Fruit fly (Drosophila melanogaster) whole organism, embryonic: ENCODE measurements around the gene CG43072.
A peak's percentile ranks its signal among the peaks of the same experiment; 100 is the strongest.

Experiments
- CG10462 ChIP-seq: fragments of 200-800 bp; sonication (Bioruptor generic); optimal IDR thresholded peaks from 2 replicates; lab custom pipeline; 2016; ENCODE audit warnings: missing biosample characterization, missing genetic modification characterization
- CG10654 ChIP-seq: fragments of 200-800 bp; sonication (Bioruptor generic); optimal IDR thresholded peaks from 2 replicates; lab custom pipeline; 2016; ENCODE audit warnings: missing biosample characterization, missing genetic modification characterization
- CG11093 ChIP-seq: fragments of 200-800 bp; sonication (Bioruptor generic); IDR thresholded peaks from 3 replicates; pipeline ENCODE4 v1.3.6; 2022; ENCODE audit warnings: missing biosample characterization, missing genetic modification characterization
- CG11504 ChIP-seq: fragments of 200-800 bp; sonication (Bioruptor generic); optimal IDR thresholded peaks from 3 replicates; lab custom pipeline; 2019; ENCODE audit warnings: missing biosample characterization, mild to moderate bottlenecking, missing genetic modification characterization, moderate library complexity
- CG11696 ChIP-seq: fragments of 200-800 bp; sonication (Bioruptor generic); IDR thresholded peaks from 2 replicates; pipeline ENCODE4 v1.3.6; 2022; ENCODE audit warnings: missing biosample characterization, missing genetic modification characterization
- CG13624 ChIP-seq: fragments of 200-800 bp; sonication (Bioruptor generic); optimal IDR thresholded peaks from 2 replicates; lab custom pipeline; 2016; ENCODE audit warnings: missing biosample characterization, missing genetic modification characterization
- CG14667 ChIP-seq: fragments of 200-800 bp; sonication (Bioruptor generic); IDR thresholded peaks from 2 replicates; pipeline ENCODE4 v1.3.6; 2022; ENCODE audit warnings: missing biosample characterization, missing genetic modification characterization
- CG14710 ChIP-seq: fragments of 200-800 bp; sonication (Bioruptor generic); optimal IDR thresholded peaks from 3 replicates; lab custom pipeline; 2019; ENCODE audit warnings: missing biosample characterization, mild to moderate bottlenecking, missing genetic modification characterization, moderate library complexity
- CG14860 ChIP-seq: fragments of 200-800 bp; sonication (Bioruptor generic); IDR thresholded peaks from 3 replicates; pipeline ENCODE4 v1.3.6; 2022; ENCODE audit warnings: missing biosample characterization, missing genetic modification characterization; ENCODE audit not compliant: partially characterized antibody
- CG2202 ChIP-seq: fragments of 200-800 bp; sonication (Bioruptor generic); optimal IDR thresholded peaks from 2 replicates; lab custom pipeline; 2018; ENCODE audit warnings: missing biosample characterization, mild to moderate bottlenecking, missing genetic modification characterization
- CG2889 ChIP-seq: fragments of 200-800 bp; sonication (Bioruptor generic); IDR thresholded peaks from 3 replicates; pipeline ENCODE4 v1.3.6; 2022; ENCODE audit warnings: missing biosample characterization, missing genetic modification characterization
- CG4854 ChIP-seq: fragments of 200-800 bp; sonication (Bioruptor generic); optimal IDR thresholded peaks from 2 replicates; lab custom pipeline; 2016; ENCODE audit warnings: missing biosample characterization, missing genetic modification characterization, inconsistent platforms
- CG6689 ChIP-seq: fragments of 200-800 bp; sonication (Bioruptor generic); IDR thresholded peaks from 2 replicates; pipeline ENCODE4 v1.3.6; 2022; ENCODE audit warnings: missing biosample characterization, missing genetic modification characterization
- CG7556 ChIP-seq: fragments of 200-800 bp; sonication (Bioruptor generic); optimal IDR thresholded peaks from 2 replicates; lab custom pipeline; 2017; ENCODE audit warnings: missing biosample characterization, mild to moderate bottlenecking, missing genetic modification characterization
- CG7839 ChIP-seq: fragments of 200-800 bp; sonication (Bioruptor generic); optimal IDR thresholded peaks from 3 replicates; lab custom pipeline; 2018; ENCODE audit warnings: missing biosample characterization, mild to moderate bottlenecking, missing genetic modification characterization, moderate library complexity
- CG9215 ChIP-seq: fragments of 200-800 bp; sonication (Bioruptor generic); IDR thresholded peaks from 2 replicates; pipeline ENCODE4 v1.3.6; 2022; ENCODE audit warnings: missing biosample characterization, missing genetic modification characterization
- CG9609 ChIP-seq: fragments of 200-800 bp; sonication (Bioruptor generic); optimal IDR thresholded peaks from 3 replicates; lab custom pipeline; 2016; ENCODE audit warnings: missing biosample characterization, missing genetic modification characterization
- CTCF ChIP-seq: fragments of 200-800 bp; sonication (Bioruptor generic); optimal IDR thresholded peaks from 2 replicates; lab custom pipeline; 2017; ENCODE audit warnings: missing biosample characterization, mild to moderate bottlenecking, missing genetic modification characterization, moderate library complexity
- Chrac-16 ChIP-seq: fragments of 200-800 bp; sonication (Bioruptor generic); optimal IDR thresholded peaks from 3 replicates; lab custom pipeline; 2016; ENCODE audit warnings: missing biosample characterization, missing genetic modification characterization
- Doc2 ChIP-seq: fragments of 200-800 bp; sonication (Bioruptor generic); IDR thresholded peaks from 2 replicates; pipeline ENCODE4 v1.3.6; 2022; ENCODE audit warnings: missing biosample characterization, missing genetic modification characterization
- Doc3 ChIP-seq: fragments of 200-800 bp; sonication (Bioruptor generic); IDR thresholded peaks from 3 replicates; pipeline ENCODE4 v1.3.6; 2022; ENCODE audit warnings: missing biosample characterization, missing genetic modification characterization; ENCODE audit not compliant: partially characterized antibody
- HLH3B ChIP-seq: fragments of 200-800 bp; sonication (Bioruptor generic); IDR thresholded peaks from 2 replicates; pipeline ENCODE4 v1.3.6; 2022; ENCODE audit warnings: missing biosample characterization, missing genetic modification characterization
- Hr3 ChIP-seq: fragments of 200-800 bp; sonication (Bioruptor generic); optimal IDR thresholded peaks from 3 replicates; lab custom pipeline; 2016; ENCODE audit warnings: missing biosample characterization, missing genetic modification characterization
- Hr78 ChIP-seq, 2 experiments: fragments of 200-800 bp in 1 of 2; fragments of >200 bp in 1 of 2; sonication (Bioruptor generic) in 1 of 2; optimal IDR thresholded peaks; 2 replicates each; lab custom pipeline; 2017 to 2019; ENCODE audit warnings: missing biosample characterization in 2 of 2, missing genetic modification characterization in 2 of 2, mild to moderate bottlenecking in 1 of 2, moderate library complexity in 1 of 2
- Neu2 ChIP-seq: fragments of 200-800 bp; sonication (Bioruptor generic); optimal IDR thresholded peaks from 3 replicates; lab custom pipeline; 2016; ENCODE audit warnings: missing biosample characterization, missing genetic modification characterization, borderline replicate concordance
- Nf-YA ChIP-seq: fragments of 200-800 bp; sonication (Bioruptor generic); IDR thresholded peaks from 2 replicates; pipeline ENCODE4 v1.3.6; 2022; ENCODE audit warnings: missing biosample characterization, missing genetic modification characterization
- Nf-YC ChIP-seq: fragments of 200-800 bp; optimal IDR thresholded peaks from 3 replicates; lab custom pipeline; 2019; ENCODE audit warnings: missing biosample characterization, mild to moderate bottlenecking, missing genetic modification characterization, moderate library complexity
- Oli ChIP-seq: fragments of 200-800 bp; sonication (Bioruptor generic); optimal IDR thresholded peaks from 2 replicates; lab custom pipeline; 2018; ENCODE audit warnings: missing biosample characterization, mild to moderate bottlenecking, missing genetic modification characterization, moderate library complexity
- Sry-β ChIP-seq: fragments of 200-800 bp; sonication (Bioruptor generic); optimal IDR thresholded peaks from 2 replicates; lab custom pipeline; 2018; ENCODE audit warnings: missing biosample characterization, mild to moderate bottlenecking, missing genetic modification characterization, moderate library complexity
- btn ChIP-seq: fragments of 200-800 bp; sonication (Bioruptor generic); optimal IDR thresholded peaks from 2 replicates; lab custom pipeline; 2016; ENCODE audit warnings: missing biosample characterization, missing genetic modification characterization
- ci ChIP-seq: fragments of 200-800 bp; sonication (Bioruptor generic); IDR thresholded peaks from 3 replicates; pipeline ENCODE4 v1.3.6; 2022; ENCODE audit warnings: missing biosample characterization, missing genetic modification characterization
- dan ChIP-seq: fragments of 200-800 bp; sonication (Bioruptor generic); IDR thresholded peaks from 2 replicates; pipeline ENCODE4 v1.3.6; 2022; ENCODE audit warnings: missing biosample characterization, missing genetic modification characterization
- dimm ChIP-seq: fragments of 200-800 bp; sonication (Bioruptor generic); IDR thresholded peaks from 2 replicates; pipeline ENCODE4 v1.3.6; 2022; ENCODE audit warnings: missing biosample characterization, missing genetic modification characterization
- esg ChIP-seq: fragments of 200-800 bp; sonication (Bioruptor generic); conservative IDR thresholded peaks from 2 replicates; pipeline ENCODE4 v1.3.6; 2022; ENCODE audit warnings: missing biosample characterization, missing genetic modification characterization
- exex ChIP-seq: fragments of 200-800 bp; sonication (Bioruptor generic); optimal IDR thresholded peaks from 4 replicates; lab custom pipeline; 2018; ENCODE audit warnings: missing biosample characterization, mild to moderate bottlenecking, missing genetic modification characterization, moderate library complexity
- gem ChIP-seq: fragments of 200-800 bp; sonication (Bioruptor generic); optimal IDR thresholded peaks from 2 replicates; lab custom pipeline; 2019; ENCODE audit warnings: missing biosample characterization, mild to moderate bottlenecking, missing genetic modification characterization, moderate library complexity
- h ChIP-seq: fragments of >200 bp; optimal IDR thresholded peaks from 2 replicates; lab custom pipeline; 2017
- ham ChIP-seq: fragments of 200-800 bp; sonication (Bioruptor generic); IDR thresholded peaks from 2 replicates; pipeline ENCODE4 v1.3.6; 2022; ENCODE audit warnings: missing biosample characterization, missing genetic modification characterization
- ind ChIP-seq: fragments of 200-800 bp; sonication (Bioruptor generic); optimal IDR thresholded peaks from 3 replicates; lab custom pipeline; 2016; ENCODE audit warnings: missing biosample characterization, missing genetic modification characterization
- insv ChIP-seq, 2 experiments: fragments of 200-800 bp; sonication (Bioruptor generic); optimal IDR thresholded peaks; 3 replicates each; lab custom pipeline; 2016 to 2018; ENCODE audit warnings: missing biosample characterization in 2 of 2, missing genetic modification characterization in 2 of 2
- lab ChIP-seq: fragments of 200-800 bp; sonication (Bioruptor generic); optimal IDR thresholded peaks from 3 replicates; lab custom pipeline; 2017; ENCODE audit warnings: missing biosample characterization, missing genetic modification characterization, mild to moderate bottlenecking, moderate library complexity, missing genetic modification reagents
- org-1 ChIP-seq: fragments of 200-800 bp; sonication (Bioruptor generic); optimal IDR thresholded peaks from 2 replicates; lab custom pipeline; 2017; ENCODE audit warnings: missing biosample characterization, missing genetic modification characterization
- pita ChIP-seq: fragments of 200-800 bp; sonication (Bioruptor generic); optimal IDR thresholded peaks from 2 replicates; lab custom pipeline; 2017; ENCODE audit warnings: missing biosample characterization, mild to moderate bottlenecking, missing genetic modification characterization
- prd ChIP-seq, 3 experiments: fragments of >200 bp in 2 of 3; fragments of 200-800 bp in 1 of 3; sonication (Bioruptor generic) in 1 of 3; optimal IDR thresholded peaks in 2 of 3; IDR thresholded peaks in 1 of 3; 2 replicates in 2 of 3; 3 replicates in 1 of 3; pipeline versions ENCODE4 v1.3.6 to Lab custom; 2017 to 2022; ENCODE audit warnings: missing biosample characterization in 1 of 3, missing genetic modification characterization in 1 of 3
- ranshi ChIP-seq: fragments of 200-800 bp; sonication (Bioruptor generic); IDR thresholded peaks from 2 replicates; pipeline ENCODE4 v1.3.6; 2022; ENCODE audit warnings: missing biosample characterization, missing genetic modification characterization
- repo ChIP-seq: fragments of 200-800 bp; sonication (Bioruptor generic); optimal IDR thresholded peaks from 2 replicates; lab custom pipeline; 2016; ENCODE audit warnings: missing biosample characterization, missing genetic modification characterization
- sqz ChIP-seq: fragments of 200-800 bp; sonication (Bioruptor generic); optimal IDR thresholded peaks from 3 replicates; lab custom pipeline; 2018; ENCODE audit warnings: missing biosample characterization, mild to moderate bottlenecking, missing genetic modification characterization
- unpg ChIP-seq: fragments of 200-800 bp; sonication (Bioruptor generic); optimal IDR thresholded peaks from 3 replicates; lab custom pipeline; 2018; ENCODE audit warnings: missing biosample characterization, mild to moderate bottlenecking, missing genetic modification characterization, moderate library complexity
- wek ChIP-seq: fragments of 200-800 bp; sonication (Bioruptor generic); optimal IDR thresholded peaks from 3 replicates; lab custom pipeline; 2018; ENCODE audit warnings: missing biosample characterization, mild to moderate bottlenecking, missing genetic modification characterization, moderate library complexity
- zfh1 ChIP-seq: fragments of 200-800 bp; sonication (Bioruptor generic); IDR thresholded peaks from 3 replicates; pipeline ENCODE4 v1.3.6; 2022; ENCODE audit warnings: missing biosample characterization, missing genetic modification characterization

CG43072 gene

DNA sequence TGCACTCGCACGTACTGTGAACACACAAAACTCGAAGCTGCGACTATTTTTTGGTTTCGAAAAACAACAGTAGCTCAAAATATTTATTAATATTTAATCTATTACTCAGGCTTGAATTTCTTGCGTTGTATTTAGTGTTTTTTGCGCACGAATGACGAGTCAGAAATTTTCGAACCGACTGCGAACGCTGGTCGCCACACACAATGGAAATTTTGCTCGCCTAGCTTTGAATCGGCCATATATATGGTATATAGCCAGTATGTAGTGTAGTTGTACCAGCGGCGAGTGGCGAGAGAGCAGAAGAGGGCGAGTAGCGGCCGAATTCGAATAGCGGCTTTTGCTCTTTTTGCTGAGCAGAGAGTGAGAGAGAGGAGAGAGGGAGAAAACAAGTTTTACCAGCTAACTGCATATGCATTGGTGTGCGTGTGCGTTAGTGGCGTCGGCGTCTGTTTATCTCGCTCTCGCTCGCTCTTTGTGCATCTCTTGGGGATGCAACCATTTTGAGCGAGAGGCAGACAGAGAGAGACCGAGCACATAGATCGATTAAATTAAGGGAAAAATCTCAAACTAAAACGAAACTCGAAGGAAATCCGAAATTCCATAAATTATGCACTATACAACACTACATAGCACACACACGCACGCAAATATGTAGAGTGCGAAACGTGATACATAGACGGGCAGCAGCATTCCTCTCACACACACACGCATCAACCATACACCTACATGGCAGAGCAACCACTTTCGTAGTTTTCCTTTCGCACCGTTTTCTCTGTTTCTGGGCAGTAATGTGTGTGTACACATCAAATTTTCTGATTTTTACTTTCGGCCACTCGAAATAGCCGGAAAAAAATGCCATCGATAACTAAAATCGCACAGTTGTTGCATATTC lies 39.4 kb upstream of the CG43072 start (continued):
- TF ChIP-seq Chrac-16 (GFP tag; lab: Kevin White, UChicago) (no peak), insv (GFP tag; optimal IDR thresholded peaks at IDR 0.05; lab: Kevin White, UChicago) (no peak), Hr3 (GFP tag; lab: Kevin White, UChicago) (no peak), esg (no peak), CG9215 (GFP tag; lab: Robert Waterston, UW) (no peak), lab (GFP tag; lab: Kevin White, UChicago) (peak; percentile 13), Hr78 (GFP tag; optimal IDR thresholded peaks at IDR 0.05; lab: Kevin White, UChicago) (no peak), unpg (GFP tag; lab: Kevin White, UChicago) (no peak), CG10654 (no peak), Neu2 (GFP tag; lab: Kevin White, UChicago) (no peak), CG11504 (tag; lab: Kevin White, UChicago) (peak; percentile 4), CG13624 (no peak), HLH3B (no peak), CTCF (GFP tag; lab: Kevin White, UChicago) (no peak), dimm (GFP tag; lab: Robert Waterston, UW) (no peak), h (no peak), CG7839 (tag; lab: Kevin White, UChicago) (peak; percentile 32), Oli (no peak), CG10462 (GFP tag; lab: Kevin White, UChicago) (no peak), btn (GFP tag; lab: Kevin White, UChicago) (no peak), CG2202 (no peak), CG7556 (GFP tag; lab: Kevin White, UChicago) (no peak), CG6689 (GFP tag; lab: Robert Waterston, UW) (no peak), exex (no peak), Nf-YC (tag; lab: Kevin White, UChicago) (no peak), dan (no peak), ham (GFP tag; lab: Robert Waterston, UW) (no peak), ranshi (GFP tag; lab: Robert Waterston, UW) (peak; percentile 16; the same call in 1 of the 2 replicates), ind (GFP tag; lab: Kevin White, UChicago) (no peak), Nf-YA (GFP tag; lab: Robert Waterston, UW) (no peak), org-1 (GFP tag; lab: Kevin White, UChicago) (no peak), CG11093 (GFP tag; lab: Robert Waterston, UW) (no peak), zfh1 (peak; percentile 25; the same call in 1 of the 3 replicates), ci (peak; percentile 62; the same call in 1 of the 3 replicates), wek (no peak), sqz (peak; percentile 18), CG4854 (GFP tag; lab: Kevin White, UChicago) (no peak), CG2889 (GFP tag; lab: Robert Waterston, UW) (no peak), CG14710 (tag; lab: Kevin White, UChicago) (no peak), Sry-β (GFP tag; lab: Kevin White, UChicago) (no peak), Doc2 (no peak), CG9609 (GFP tag; lab: Kevin White, UChicago) (no peak), repo (no peak), CG14860 (GFP tag; lab: Robert Waterston, UW) (no peak), CG11696 (GFP tag; lab: Robert Waterston, UW) (no peak), gem (tag; lab: Kevin White, UChicago) (peak; percentile 41), CG14667 (no peak), pita (GFP tag; lab: Kevin White, UChicago) (no peak), Doc3 (peak; percentile 30; the same call in 1 of the 3 replicates), prd (optimal IDR thresholded peaks at IDR 0.05; lab: Kevin White, UChicago) (no peak), prd (GFP tag; IDR thresholded peaks at IDR 0.05; lab: Robert Waterston, UW) (no peak)
